Worm (Caenorhabditis elegans) whole organism, mixed stage, embryonic: Measurements from ENCODE around the gene T28F3.11.

ENCODE experiments used
- bed-3 ChIP-seq: fragments of 200-800 bp; sonication (Bioruptor generic); optimal IDR thresholded peaks from 3 replicates; lab custom pipeline; 2018; ENCODE audit warnings: mild to moderate bottlenecking, missing genetic modification characterization, moderate library complexity, missing compliant biosample characterization
- blmp-1 ChIP-seq: fragments of 150-350 bp; optimal IDR thresholded peaks from 2 replicates; lab custom pipeline; 2014; ENCODE audit warnings: missing biosample characterization, missing genetic modification characterization
- ceh-43 ChIP-seq: fragments of 200-800 bp; sonication (Bioruptor generic); optimal IDR thresholded peaks from 2 replicates; lab custom pipeline; 2018; ENCODE audit warnings: mild to moderate bottlenecking, missing genetic modification characterization, moderate library complexity, missing compliant biosample characterization
- ces-1 ChIP-seq: fragments of 150-350 bp; optimal IDR thresholded peaks from 2 replicates; lab custom pipeline; 2014; ENCODE audit warnings: missing biosample characterization, missing genetic modification reagents, missing genetic modification characterization
- lsy-2 ChIP-seq: fragments of 150-350 bp; optimal IDR thresholded peaks from 2 replicates; lab custom pipeline; 2014; ENCODE audit warnings: missing biosample characterization, missing genetic modification characterization
- nhr-12 ChIP-seq: fragments of 150-350 bp; optimal IDR thresholded peaks from 2 replicates; lab custom pipeline; 2014; ENCODE audit warnings: missing biosample characterization, missing genetic modification characterization
- nhr-237 ChIP-seq: fragments of 150-350 bp; optimal IDR thresholded peaks from 2 replicates; lab custom pipeline; 2014; ENCODE audit warnings: missing biosample characterization, missing genetic modification characterization
- unc-62 ChIP-seq: fragments of 150-350 bp; optimal IDR thresholded peaks from 2 replicates; lab custom pipeline; 2014; ENCODE audit warnings: missing biosample characterization, missing genetic modification reagents, missing genetic modification characterization
- ztf-11 ChIP-seq: fragments of 150-350 bp; optimal IDR thresholded peaks from 2 replicates; lab custom pipeline; 2014; ENCODE audit warnings: missing biosample characterization, missing genetic modification characterization

- TF ChIP-seq blmp-1 (tag; lab: Kevin White, UChicago) (no peak), unc-62 (GFP tag; lab: Kevin White, UChicago) (no peak), nhr-237 (tag; lab: Kevin White, UChicago) (no peak), ztf-11 (tag; lab: Kevin White, UChicago) (no peak), lsy-2 (tag; lab: Kevin White, UChicago) (no peak), bed-3 (GFP tag; lab: Kevin White, UChicago) (no peak), ceh-43 (no peak), ces-1 (GFP tag; lab: Kevin White, UChicago) (no peak), nhr-12 (no peak)
These were observed 16.7 kb upstream of the T28F3.11 start, which contains the start of gene T28F3.9 for ce11 chrIV:17308211-17308610.
